Fruit fly (Drosophila melanogaster): ENCODE measurements around the gene CG32816.

CG32816 gene

dm6 chrX:369645-370174 is 100.8 kb downstream of the CG32816 start, which contains the start of gene ac:
Gene ac, plus strand, starts transcription at chrX:370031.
- TF ChIP-seq CG6163 (GFP tag; IDR thresholded peaks at IDR 0.05) (no peak), CG31627 (GFP tag; optimal IDR thresholded peaks at IDR 0.05) (no peak), achi (GFP tag; optimal IDR thresholded peaks at IDR 0.05) (no peak), CG32006 (GFP tag; optimal IDR thresholded peaks at IDR 0.05) (no peak), CG3919 (GFP tag; optimal IDR thresholded peaks at IDR 0.05) (no peak), Sox15 (GFP tag; optimal IDR thresholded peaks at IDR 0.05) (no peak), CG7368 (GFP tag; optimal IDR thresholded peaks at IDR 0.05) (no peak), CG8119 (GFP tag; IDR thresholded peaks at IDR 0.05) (no peak), spab (GFP tag; optimal IDR thresholded peaks at IDR 0.05) (no peak), Blimp-1 (GFP tag; optimal IDR thresholded peaks at IDR 0.05) (no peak), CG11762 (GFP tag; optimal IDR thresholded peaks at IDR 0.05; ENCODE audit: insufficient read depth) (no peak), CG15336 (GFP tag; IDR thresholded peaks at IDR 0.05) (no peak), Eip78C (GFP tag) (peak; percentile 28), dac (GFP tag; optimal IDR thresholded peaks at IDR 0.05) (no peak), CG11902 (GFP tag; optimal IDR thresholded peaks at IDR 0.05) (no peak), ss (GFP tag; optimal IDR thresholded peaks at IDR 0.05) (peak in 1 of 2 experiments; percentile 63), Hr38 (GFP tag; optimal IDR thresholded peaks at IDR 0.05) (no peak)

dm6 chrX:366854-367253 is 103.7 kb downstream of the CG32816 start:
- TF ChIP-seq Hr4 (GFP tag; optimal IDR thresholded peaks at IDR 0.05) (no peak), CG15336 (GFP tag; IDR thresholded peaks at IDR 0.05) (no peak), Blimp-1 (GFP tag; optimal IDR thresholded peaks at IDR 0.05) (no peak), fkh (GFP tag; optimal IDR thresholded peaks at IDR 0.05) (no peak), ss (GFP tag; optimal IDR thresholded peaks at IDR 0.05) (peak in 1 of 2 experiments; percentile 47), Eip93F (GFP tag; optimal IDR thresholded peaks at IDR 0.05) (no peak), spab (GFP tag; optimal IDR thresholded peaks at IDR 0.05) (peak; percentile 18), Hr39 (GFP tag; optimal IDR thresholded peaks at IDR 0.05) (no peak), eg (GFP tag; IDR thresholded peaks at IDR 0.05) (no peak), CG6808 (GFP tag; optimal IDR thresholded peaks at IDR 0.05) (peak; percentile 42), Eip75B (GFP tag; optimal IDR thresholded peaks at IDR 0.05) (peak; percentile 6), CG11902 (GFP tag; optimal IDR thresholded peaks at IDR 0.05) (no peak), lz (GFP tag; optimal IDR thresholded peaks at IDR 0.05) (no peak), CG11294 (GFP tag; IDR thresholded peaks at IDR 0.05) (no peak), topi (GFP tag; optimal IDR thresholded peaks at IDR 0.05) (peak; percentile 36), dac (GFP tag; optimal IDR thresholded peaks at IDR 0.05) (no peak), esn (GFP tag; optimal IDR thresholded peaks at IDR 0.05) (peak; percentile 34), Sox102F (GFP tag; optimal IDR thresholded peaks at IDR 0.05) (peak; percentile 26), Ets96B (tag; optimal IDR thresholded peaks at IDR 0.05) (peak; percentile 51), CG7368 (GFP tag; optimal IDR thresholded peaks at IDR 0.05) (peak; percentile 26), Gug (GFP tag; IDR thresholded peaks at IDR 0.05) (no peak), Met (GFP tag; optimal IDR thresholded peaks at IDR 0.05) (peak; percentile 43), dsx (GFP tag; optimal IDR thresholded peaks at IDR 0.05; ENCODE audit: poor library complexity, severe bottlenecking) (peak; percentile 27), Lpt (GFP tag; optimal IDR thresholded peaks at IDR 0.05) (no peak), CG10669 (GFP tag; optimal IDR thresholded peaks at IDR 0.05) (peak; percentile 23), CG4318 (GFP tag; optimal IDR thresholded peaks at IDR 0.05) (no peak), svp (GFP tag) (peak; percentile 61), CG8319 (GFP tag; optimal IDR thresholded peaks at IDR 0.05) (no peak), CG1621 (tag; optimal IDR thresholded peaks at IDR 0.05) (no peak), CG8632 (GFP tag; optimal IDR thresholded peaks at IDR 0.05) (peak; percentile 55), Sox15 (GFP tag; optimal IDR thresholded peaks at IDR 0.05) (peak; percentile 8), CG8119 (GFP tag; IDR thresholded peaks at IDR 0.05) (0 out of 3 replicates have a peak, but pooled peaks have one; percentile 23), Eip78C (GFP tag) (peak; percentile 82), pdm3 (GFP tag; optimal IDR thresholded peaks at IDR 0.05) (no peak), OdsH (GFP tag; optimal IDR thresholded peaks at IDR 0.05) (peak; percentile 16), achi (GFP tag; optimal IDR thresholded peaks at IDR 0.05) (peak; percentile 53), CG3919 (GFP tag; optimal IDR thresholded peaks at IDR 0.05) (peak; percentile 27), CG9139 (GFP tag; optimal IDR thresholded peaks at IDR 0.05) (no peak), CG31627 (GFP tag; optimal IDR thresholded peaks at IDR 0.05) (no peak), Ets21C (GFP tag; optimal IDR thresholded peaks at IDR 0.05) (no peak), CG6854 (GFP tag; optimal IDR thresholded peaks at IDR 0.05) (no peak), CG6163 (GFP tag; IDR thresholded peaks at IDR 0.05) (no peak), CG32006 (GFP tag; optimal IDR thresholded peaks at IDR 0.05) (peak; percentile 22), CG16779 (tag; optimal IDR thresholded peaks at IDR 0.05) (no peak), vri (GFP tag; optimal IDR thresholded peaks at IDR 0.05) (no peak)

Measured in whole organism, prepupa.